Fruit fly (Drosophila melanogaster) whole organism, embryonic: ENCODE results near the gene Cpr30F.

Experiments
- Bgb ChIP-seq: fragments of 200-800 bp; sonication (Bioruptor generic); IDR thresholded peaks from 2 replicates; pipeline ENCODE4 v1.3.6; 2022; ENCODE audit warnings: missing biosample characterization, missing genetic modification characterization; ENCODE audit not compliant: partially characterized antibody
- Blimp-1 ChIP-seq: fragments of 200-800 bp; sonication (Bioruptor generic); optimal IDR thresholded peaks from 3 replicates; lab custom pipeline; 2018; ENCODE audit warnings: missing biosample characterization, missing genetic modification characterization, mild to moderate bottlenecking, moderate library complexity, missing genetic modification reagents
- CG10366 ChIP-seq: fragments of 200-800 bp; sonication (Bioruptor generic); IDR thresholded peaks from 2 replicates; pipeline ENCODE4 v1.3.6; 2022; ENCODE audit warnings: missing biosample characterization, missing genetic modification characterization
- CG10959 ChIP-seq: fragments of 200-800 bp; sonication (Bioruptor generic); IDR thresholded peaks from 2 replicates; pipeline ENCODE4 v1.3.6; 2022; ENCODE audit warnings: missing biosample characterization, missing genetic modification characterization
- CG10979 ChIP-seq: fragments of 200-800 bp; sonication (Bioruptor generic); optimal IDR thresholded peaks from 2 replicates; lab custom pipeline; 2018; ENCODE audit warnings: missing biosample characterization, mild to moderate bottlenecking, missing genetic modification characterization, moderate library complexity
- CG13296 ChIP-seq: fragments of 200-800 bp; sonication (Bioruptor generic); optimal IDR thresholded peaks from 3 replicates; lab custom pipeline; 2018; ENCODE audit warnings: missing biosample characterization, mild to moderate bottlenecking, missing genetic modification characterization
- CG14014 ChIP-seq: fragments of 200-800 bp; sonication (Bioruptor generic); IDR thresholded peaks from 2 replicates; pipeline ENCODE4 v1.3.6; 2022; ENCODE audit warnings: missing biosample characterization, missing genetic modification characterization
- CG15479 ChIP-seq: fragments of 200-800 bp; sonication (Bioruptor generic); optimal IDR thresholded peaks from 3 replicates; lab custom pipeline; 2019; ENCODE audit warnings: missing biosample characterization, mild to moderate bottlenecking, missing genetic modification characterization, moderate library complexity
- CG1602 ChIP-seq: fragments of 200-800 bp; sonication (Bioruptor generic); optimal IDR thresholded peaks from 3 replicates; lab custom pipeline; 2016; ENCODE audit warnings: missing biosample characterization, missing genetic modification characterization
- CG1647 ChIP-seq: fragments of 200-800 bp; sonication (Bioruptor generic); optimal IDR thresholded peaks from 3 replicates; lab custom pipeline; 2016; ENCODE audit warnings: missing biosample characterization, missing genetic modification characterization
- CG17359 ChIP-seq: fragments of 200-800 bp; sonication (Bioruptor generic); optimal IDR thresholded peaks from 3 replicates; lab custom pipeline; 2018; ENCODE audit warnings: missing biosample characterization, mild to moderate bottlenecking, missing genetic modification characterization, moderate library complexity
- CG17361 ChIP-seq: fragments of 200-800 bp; sonication (Bioruptor generic); IDR thresholded peaks from 3 replicates; pipeline ENCODE4 v1.3.6; 2022; ENCODE audit warnings: missing biosample characterization, missing genetic modification characterization
- CG18262 ChIP-seq: fragments of 200-800 bp; optimal IDR thresholded peaks from 3 replicates; lab custom pipeline; 2019; ENCODE audit warnings: missing biosample characterization, mild to moderate bottlenecking, missing genetic modification characterization, moderate library complexity
- CG2116 ChIP-seq: fragments of 200-800 bp; sonication (Bioruptor generic); optimal IDR thresholded peaks from 3 replicates; lab custom pipeline; 2018; ENCODE audit warnings: missing biosample characterization, mild to moderate bottlenecking, missing genetic modification characterization
- CG2202 ChIP-seq: fragments of 200-800 bp; sonication (Bioruptor generic); optimal IDR thresholded peaks from 2 replicates; lab custom pipeline; 2018; ENCODE audit warnings: missing biosample characterization, mild to moderate bottlenecking, missing genetic modification characterization
- CG2712 ChIP-seq: fragments of 200-800 bp; optimal IDR thresholded peaks from 3 replicates; lab custom pipeline; 2019; ENCODE audit warnings: missing biosample characterization, mild to moderate bottlenecking, missing genetic modification characterization, moderate library complexity
- CG33213 ChIP-seq: fragments of 200-800 bp; sonication (Bioruptor generic); optimal IDR thresholded peaks from 3 replicates; lab custom pipeline; 2016; ENCODE audit warnings: missing biosample characterization, missing genetic modification characterization
- CG34422 ChIP-seq: fragments of 200-800 bp; sonication (Bioruptor generic); IDR thresholded peaks from 3 replicates; pipeline ENCODE4 v1.3.6; 2022; ENCODE audit warnings: missing biosample characterization, missing genetic modification characterization
- CG5245 ChIP-seq: fragments of 200-800 bp; sonication (Bioruptor generic); optimal IDR thresholded peaks from 3 replicates; lab custom pipeline; 2016; ENCODE audit warnings: missing biosample characterization, missing genetic modification characterization
- CG7786 ChIP-seq: fragments of 200-800 bp; sonication (Bioruptor generic); optimal IDR thresholded peaks from 2 replicates; lab custom pipeline; 2016; ENCODE audit warnings: missing biosample characterization, missing genetic modification characterization
- CG7987 ChIP-seq: fragments of 200-800 bp; sonication (Bioruptor generic); optimal IDR thresholded peaks from 2 replicates; lab custom pipeline; 2018; ENCODE audit warnings: missing biosample characterization, mild to moderate bottlenecking, missing genetic modification characterization, moderate library complexity
- CG9876 ChIP-seq: fragments of 200-800 bp; sonication (Bioruptor generic); optimal IDR thresholded peaks from 2 replicates; lab custom pipeline; 2016; ENCODE audit warnings: missing biosample characterization, missing genetic modification characterization
- Dek ChIP-seq: fragments of 200-800 bp; sonication (Bioruptor generic); optimal IDR thresholded peaks from 3 replicates; lab custom pipeline; 2019; ENCODE audit warnings: missing biosample characterization, mild to moderate bottlenecking, missing genetic modification characterization, moderate library complexity
- Ets97D ChIP-seq: fragments of 200-800 bp; sonication (Bioruptor generic); optimal IDR thresholded peaks from 3 replicates; lab custom pipeline; 2016; ENCODE audit warnings: missing biosample characterization, missing genetic modification characterization
- Fer3 ChIP-seq: fragments of 200-800 bp; sonication (Bioruptor generic); optimal IDR thresholded peaks from 2 replicates; lab custom pipeline; 2018; ENCODE audit warnings: missing biosample characterization, mild to moderate bottlenecking, missing genetic modification characterization, moderate library complexity
- H15 ChIP-seq: fragments of 200-800 bp; sonication (Bioruptor generic); IDR thresholded peaks from 3 replicates; pipeline ENCODE4 v1.3.6; 2022; ENCODE audit warnings: missing biosample characterization, missing genetic modification characterization
- HHEX ChIP-seq: fragments of 200-800 bp; sonication (Bioruptor generic); optimal IDR thresholded peaks from 3 replicates; lab custom pipeline; 2017; ENCODE audit warnings: missing biosample characterization, mild to moderate bottlenecking, missing genetic modification characterization, missing genetic modification reagents
- Hr39 ChIP-seq: fragments of >200 bp; optimal IDR thresholded peaks from 2 replicates; lab custom pipeline; 2017
- MTF-1 ChIP-seq: fragments of 200-800 bp; sonication (Bioruptor generic); optimal IDR thresholded peaks from 2 replicates; lab custom pipeline; 2018; ENCODE audit warnings: missing biosample characterization, mild to moderate bottlenecking, missing genetic modification characterization, borderline replicate concordance
- NC2β ChIP-seq: fragments of 200-800 bp; sonication (Bioruptor generic); optimal IDR thresholded peaks from 2 replicates; lab custom pipeline; 2016; ENCODE audit warnings: missing biosample characterization, missing genetic modification characterization
- NK7.1 ChIP-seq: fragments of 200-800 bp; sonication (Bioruptor generic); optimal IDR thresholded peaks from 3 replicates; lab custom pipeline; 2016; ENCODE audit warnings: missing biosample characterization, missing genetic modification characterization
- Nf-YC ChIP-seq: fragments of 200-800 bp; optimal IDR thresholded peaks from 3 replicates; lab custom pipeline; 2019; ENCODE audit warnings: missing biosample characterization, mild to moderate bottlenecking, missing genetic modification characterization, moderate library complexity
- Spps ChIP-seq: fragments of 200-800 bp; sonication (Bioruptor generic); optimal IDR thresholded peaks from 2 replicates; lab custom pipeline; 2018; ENCODE audit warnings: missing biosample characterization, mild to moderate bottlenecking, missing genetic modification characterization
- ac ChIP-seq: fragments of 200-800 bp; sonication (Bioruptor generic); optimal IDR thresholded peaks from 3 replicates; lab custom pipeline; 2017; ENCODE audit warnings: missing biosample characterization, mild to moderate bottlenecking, missing genetic modification characterization
- cato ChIP-seq: fragments of 200-800 bp; sonication (Bioruptor generic); optimal IDR thresholded peaks from 2 replicates; lab custom pipeline; 2016; ENCODE audit warnings: missing biosample characterization, missing genetic modification characterization, borderline replicate concordance
- chm ChIP-seq: fragments of 200-800 bp; sonication (Bioruptor generic); IDR thresholded peaks from 2 replicates; pipeline ENCODE4 v1.3.6; 2022; ENCODE audit warnings: missing biosample characterization, missing genetic modification characterization
- crc ChIP-seq: fragments of 200-800 bp; sonication (Bioruptor generic); optimal IDR thresholded peaks from 2 replicates; lab custom pipeline; 2016; ENCODE audit warnings: missing biosample characterization, missing genetic modification characterization
- dimm ChIP-seq: fragments of 200-800 bp; sonication (Bioruptor generic); IDR thresholded peaks from 2 replicates; pipeline ENCODE4 v1.3.6; 2022; ENCODE audit warnings: missing biosample characterization, missing genetic modification characterization
- dm ChIP-seq: fragments of 200-800 bp; sonication (Bioruptor generic); optimal IDR thresholded peaks from 3 replicates; lab custom pipeline; 2016; ENCODE audit warnings: missing biosample characterization, missing genetic modification characterization
- gsb-n ChIP-seq: fragments of 200-800 bp; sonication (Bioruptor generic); optimal IDR thresholded peaks from 3 replicates; lab custom pipeline; 2018; ENCODE audit warnings: missing biosample characterization, mild to moderate bottlenecking, missing genetic modification characterization
- kay ChIP-seq: fragments of 200-800 bp; sonication (Bioruptor generic); optimal IDR thresholded peaks from 2 replicates; lab custom pipeline; 2016; ENCODE audit warnings: missing biosample characterization, missing genetic modification characterization
- nerfin-2 ChIP-seq: fragments of 200-800 bp; sonication (Bioruptor generic); IDR thresholded peaks from 2 replicates; pipeline ENCODE4 v1.3.6; 2022; ENCODE audit warnings: missing biosample characterization, missing genetic modification characterization; ENCODE audit not compliant: partially characterized antibody
- psq ChIP-seq: fragments of 200-800 bp; sonication (Bioruptor generic); optimal IDR thresholded peaks from 2 replicates; lab custom pipeline; 2017; ENCODE audit warnings: missing biosample characterization, missing genetic modification characterization
- pum ChIP-seq: fragments of 200-800 bp; sonication (Bioruptor generic); optimal IDR thresholded peaks from 2 replicates; lab custom pipeline; 2016; ENCODE audit warnings: missing biosample characterization, missing genetic modification characterization
- salm ChIP-seq: fragments of 200-800 bp; sonication (Bioruptor generic); optimal IDR thresholded peaks from 2 replicates; lab custom pipeline; 2018; ENCODE audit warnings: missing biosample characterization, mild to moderate bottlenecking, missing genetic modification characterization
- seq ChIP-seq: fragments of 200-800 bp; sonication (Bioruptor generic); IDR thresholded peaks from 2 replicates; pipeline ENCODE4 v1.3.6; 2022; ENCODE audit warnings: missing biosample characterization, missing genetic modification characterization
- sisA ChIP-seq: fragments of 200-800 bp; sonication (Bioruptor generic); IDR thresholded peaks from 2 replicates; pipeline ENCODE4 v1.3.6; 2022; ENCODE audit warnings: missing biosample characterization, missing genetic modification characterization
- sna ChIP-seq: fragments of 200-800 bp; sonication (Bioruptor generic); IDR thresholded peaks from 2 replicates; pipeline ENCODE4 v1.3.6; 2022; ENCODE audit warnings: missing biosample characterization, missing genetic modification characterization; ENCODE audit not compliant: partially characterized antibody
- stwl ChIP-seq: fragments of 200-800 bp; sonication (Bioruptor generic); optimal IDR thresholded peaks from 3 replicates; lab custom pipeline; 2018; ENCODE audit warnings: missing biosample characterization, mild to moderate bottlenecking, missing genetic modification characterization, moderate library complexity
- tna ChIP-seq: fragments of 200-800 bp; sonication (Bioruptor generic); IDR thresholded peaks from 2 replicates; pipeline ENCODE4 v1.3.6; 2022; ENCODE audit warnings: missing biosample characterization, missing genetic modification characterization; ENCODE audit not compliant: partially characterized antibody
- unc-4 ChIP-seq: fragments of 200-800 bp; sonication (Bioruptor generic); IDR thresholded peaks from 2 replicates; pipeline ENCODE4 v1.3.6; 2022; ENCODE audit warnings: missing biosample characterization, missing genetic modification characterization; ENCODE audit not compliant: partially characterized antibody

Cpr30F gene

dm6 chr2L:9968201-9968727, 35.3 kb upstream of the Cpr30F start (continued):
- no peak for TF ChIP-seq Dek (tag; lab: Kevin White, UChicago)
- no peak for TF ChIP-seq NC2β (GFP tag; lab: Kevin White, UChicago)
- TF ChIP-seq CG1647 (GFP tag; lab: Kevin White, UChicago), result no peak
- TF ChIP-seq seq (GFP tag; lab: Robert Waterston, UW), result no peak
- no peak for TF ChIP-seq CG17361
- TF ChIP-seq CG34422 (GFP tag; lab: Robert Waterston, UW), result no peak
- peak; percentile 65; the same call in 1 of the 2 replicates for TF ChIP-seq nerfin-2 (GFP tag; lab: Robert Waterston, UW)
- peak; percentile 20 for TF ChIP-seq CG2712 (tag; lab: Kevin White, UChicago)
- TF ChIP-seq Hr39 (lab: Kevin White, UChicago), result no peak
- TF ChIP-seq H15 (GFP tag; lab: Robert Waterston, UW), result no peak
- no peak for TF ChIP-seq CG10979 (tag; lab: Kevin White, UChicago)
- no peak for TF ChIP-seq MTF-1 (GFP tag; lab: Kevin White, UChicago)
- TF ChIP-seq CG14014 (GFP tag; lab: Robert Waterston, UW), result no peak
- TF ChIP-seq CG18262 (tag; lab: Kevin White, UChicago), result no peak
- no peak for TF ChIP-seq cato (GFP tag; lab: Kevin White, UChicago)
- no peak for TF ChIP-seq CG10959 (GFP tag; lab: Robert Waterston, UW)
- TF ChIP-seq unc-4, result peak; percentile 57
- no peak for TF ChIP-seq ac
- TF ChIP-seq sna (GFP tag; lab: Robert Waterston, UW), result peak; percentile 71
- TF ChIP-seq tna, result peak; percentile 31
- no peak for TF ChIP-seq CG2202 (tag; lab: Kevin White, UChicago)
- TF ChIP-seq CG9876 (GFP tag; lab: Kevin White, UChicago), result no peak
- no peak for TF ChIP-seq salm (tag; lab: Kevin White, UChicago)
- no peak for TF ChIP-seq sisA
- no peak for TF ChIP-seq CG7786 (GFP tag; lab: Kevin White, UChicago)
- no peak for TF ChIP-seq CG13296 (GFP tag; lab: Kevin White, UChicago)
- TF ChIP-seq Spps (tag; lab: Kevin White, UChicago), result no peak
- TF ChIP-seq HHEX (GFP tag; lab: Kevin White, UChicago), result no peak
- peak; percentile 53; the same call in 1 of the 2 replicates for TF ChIP-seq Bgb (GFP tag; lab: Robert Waterston, UW)
- no peak for TF ChIP-seq CG1602 (GFP tag; lab: Kevin White, UChicago)
- TF ChIP-seq CG17359 (tag; lab: Kevin White, UChicago), result no peak
- TF ChIP-seq Blimp-1 (GFP tag; lab: Kevin White, UChicago), result no peak
- TF ChIP-seq dimm (GFP tag; lab: Robert Waterston, UW), result no peak
- TF ChIP-seq crc (GFP tag; lab: Kevin White, UChicago), result no peak
- TF ChIP-seq CG5245 (GFP tag; lab: Kevin White, UChicago), result no peak
- TF ChIP-seq NK7.1 (GFP tag; lab: Kevin White, UChicago), result no peak
- TF ChIP-seq CG7987 (GFP tag; lab: Kevin White, UChicago), result no peak
- peak; percentile 6 for TF ChIP-seq stwl (tag; lab: Kevin White, UChicago)
- TF ChIP-seq psq, result no peak
- no peak for TF ChIP-seq chm (GFP tag; lab: Robert Waterston, UW)
- no peak for TF ChIP-seq dm (GFP tag; lab: Kevin White, UChicago)
- no peak for TF ChIP-seq Nf-YC (tag; lab: Kevin White, UChicago)
- TF ChIP-seq Ets97D (GFP tag; lab: Kevin White, UChicago), result no peak
- TF ChIP-seq CG15479, result no peak
- peak; percentile 45 for TF ChIP-seq CG2116 (GFP tag; lab: Kevin White, UChicago)
- TF ChIP-seq Fer3 (tag; lab: Kevin White, UChicago), result no peak
- no peak for TF ChIP-seq gsb-n (tag; lab: Kevin White, UChicago)
- TF ChIP-seq kay (GFP tag; lab: Kevin White, UChicago), result no peak
- no peak for TF ChIP-seq CG10366 (GFP tag; lab: Robert Waterston, UW)
- no peak for TF ChIP-seq pum
- TF ChIP-seq CG33213 (GFP tag; lab: Kevin White, UChicago), result no peak
